Worm (Caenorhabditis elegans): ENCODE data around the gene F17E9.2.

ce11 chrIV:8369135-8369534 is 13.4 kb downstream of the F17E9.2 start, which contains the start of gene D2096.6:
- TF ChIP-seq mab-5 (tag; optimal IDR thresholded peaks at IDR 0.05) = no peak
- no peak for TF ChIP-seq ceh-16 (tag; optimal IDR thresholded peaks at IDR 0.05)
- TF ChIP-seq snpc-4 (tag; optimal IDR thresholded peaks at IDR 0.05) = no peak

All from whole organism, L2 larva.